Fruit fly (Drosophila melanogaster): ENCODE results near the gene Prosalpha4T1.

Prosalpha4T1 gene

dm6 chr3R:20748974-20749373, at the start of gene Prosalpha4T1:
Gene Prosalpha4T1 (minus strand): TSS chr3R:20749074.
- no peak for TF ChIP-seq CG8478 (optimal IDR thresholded peaks at IDR 0.05)
- no peak for TF ChIP-seq CTCF (optimal IDR thresholded peaks at IDR 0.05)

dm6 chr3R:20796949-20797348, 48.1 kb upstream of the Prosalpha4T1 start:
- TF ChIP-seq CG8478 (optimal IDR thresholded peaks at IDR 0.05) (no peak), CTCF (optimal IDR thresholded peaks at IDR 0.05) (no peak)

- no peak for TF ChIP-seq CG8478 (optimal IDR thresholded peaks at IDR 0.05)
Observed at dm6 chr3R:20791212-20791789, 42.4 kb upstream of the Prosalpha4T1 start.

dm6 chr3R:20790437-20790836, 41.6 kb upstream of the Prosalpha4T1 start:
- TF ChIP-seq CG8478 (optimal IDR thresholded peaks at IDR 0.05): no peak
- no peak for TF ChIP-seq CTCF (optimal IDR thresholded peaks at IDR 0.05)

- no peak for TF ChIP-seq CG8478 (optimal IDR thresholded peaks at IDR 0.05)
- TF ChIP-seq CTCF (optimal IDR thresholded peaks at IDR 0.05): no peak
Observed at dm6 chr3R:20788559-20788958, 39.7 kb upstream of the Prosalpha4T1 start.

- no peak for TF ChIP-seq CG8478 (optimal IDR thresholded peaks at IDR 0.05)
- TF ChIP-seq CTCF (optimal IDR thresholded peaks at IDR 0.05): no peak
Observed at dm6 chr3R:20784436-20785368, 35.8 kb upstream of the Prosalpha4T1 start.

dm6 chr3R:20783714-20784435, 35.0 kb upstream of the Prosalpha4T1 start:
- no peak for TF ChIP-seq CG8478 (optimal IDR thresholded peaks at IDR 0.05)
- no peak for TF ChIP-seq CTCF (optimal IDR thresholded peaks at IDR 0.05)

dm6 chr3R:20782655-20783105, 33.8 kb upstream of the Prosalpha4T1 start:
- TF ChIP-seq CTCF (optimal IDR thresholded peaks at IDR 0.05) (no peak), CG8478 (optimal IDR thresholded peaks at IDR 0.05) (no peak)

- no peak for TF ChIP-seq CTCF (optimal IDR thresholded peaks at IDR 0.05)
- TF ChIP-seq CG8478 (optimal IDR thresholded peaks at IDR 0.05): no peak
Observed at dm6 chr3R:20782104-20782654, 33.3 kb upstream of the Prosalpha4T1 start.

- TF ChIP-seq CTCF (optimal IDR thresholded peaks at IDR 0.05): no peak
- TF ChIP-seq CG8478 (optimal IDR thresholded peaks at IDR 0.05): no peak
Observed at dm6 chr3R:20779969-20780368, 31.1 kb upstream of the Prosalpha4T1 start.

dm6 chr3R:20779545-20779944, 30.7 kb upstream of the Prosalpha4T1 start:
- TF ChIP-seq CTCF (optimal IDR thresholded peaks at IDR 0.05): no peak
- no peak for TF ChIP-seq CG8478 (optimal IDR thresholded peaks at IDR 0.05)

dm6 chr3R:20778285-20778926, 29.5 kb upstream of the Prosalpha4T1 start:
- TF ChIP-seq CG8478 (optimal IDR thresholded peaks at IDR 0.05) (no peak), CTCF (optimal IDR thresholded peaks at IDR 0.05) (no peak)

- no peak for TF ChIP-seq CTCF (optimal IDR thresholded peaks at IDR 0.05)
- no peak for TF ChIP-seq CG8478 (optimal IDR thresholded peaks at IDR 0.05)
Observed at dm6 chr3R:20774125-20774524, 25.3 kb upstream of the Prosalpha4T1 start.

- TF ChIP-seq CG8478 (optimal IDR thresholded peaks at IDR 0.05) (no peak), CTCF (optimal IDR thresholded peaks at IDR 0.05) (no peak)
Observed at dm6 chr3R:20773174-20773573, 24.3 kb upstream of the Prosalpha4T1 start.

- no peak for TF ChIP-seq CG8478 (optimal IDR thresholded peaks at IDR 0.05)
- no peak for TF ChIP-seq CTCF (optimal IDR thresholded peaks at IDR 0.05)
Observed at dm6 chr3R:20772543-20772942, 23.7 kb upstream of the Prosalpha4T1 start, which contains the start of gene Takl1. Gene Takl1 (minus strand): TSS chr3R:20772601.

All from S2 (cell line).